Worm (Caenorhabditis elegans) whole organism, L4/young adult: ENCODE results near the gene gpa-3.

Experiments used
- W03F9.2 ChIP-seq: fragments of 150-350 bp; optimal IDR thresholded peaks from 2 replicates; lab custom pipeline; 2014; ENCODE audit warnings: missing biosample characterization, missing genetic modification characterization
- dao-5 ChIP-seq: sonication (generic microtip); optimal IDR thresholded peaks from 2 replicates; lab custom pipeline; 2016; ENCODE audit warnings: missing genotype, missing genetic modification characterization, moderate library complexity, missing compliant biosample characterization
- him-1 ChIP-seq: sonication (generic microtip); optimal IDR thresholded peaks from 2 replicates; lab custom pipeline; 2016; ENCODE audit warnings: missing genotype, missing genetic modification reagents, missing genetic modification characterization, missing compliant biosample characterization

DNA sequence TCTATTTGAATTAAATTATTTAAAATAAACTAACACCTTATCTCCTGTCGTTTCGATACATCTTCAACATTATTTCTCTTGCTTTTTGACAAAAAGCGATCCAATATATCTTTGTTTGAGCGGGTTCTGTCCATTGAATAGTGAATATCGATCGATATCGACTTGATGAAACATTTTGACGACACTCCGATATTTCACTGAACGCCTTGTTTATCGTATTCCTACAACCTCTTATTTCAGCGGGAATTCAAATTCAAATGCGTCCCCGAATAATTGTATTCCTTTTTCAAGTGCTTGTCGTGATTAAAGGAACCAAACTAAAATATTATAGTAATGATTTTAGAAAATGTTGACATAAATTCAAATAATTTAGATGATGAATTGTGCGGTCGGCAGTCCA, 12.8 kb downstream of the gpa-3 start, which contains the start of the genes K07B1.7 and try-5:
- TF ChIP-seq dao-5 (tag; lab: Kevin White, UChicago), result no peak
- TF ChIP-seq him-1 (tag; lab: Kevin White, UChicago), result no peak
- TF ChIP-seq W03F9.2 (tag; lab: Kevin White, UChicago), result no peak
